Worm (Caenorhabditis elegans): ENCODE measurements around the gene chil-27.

DNA sequence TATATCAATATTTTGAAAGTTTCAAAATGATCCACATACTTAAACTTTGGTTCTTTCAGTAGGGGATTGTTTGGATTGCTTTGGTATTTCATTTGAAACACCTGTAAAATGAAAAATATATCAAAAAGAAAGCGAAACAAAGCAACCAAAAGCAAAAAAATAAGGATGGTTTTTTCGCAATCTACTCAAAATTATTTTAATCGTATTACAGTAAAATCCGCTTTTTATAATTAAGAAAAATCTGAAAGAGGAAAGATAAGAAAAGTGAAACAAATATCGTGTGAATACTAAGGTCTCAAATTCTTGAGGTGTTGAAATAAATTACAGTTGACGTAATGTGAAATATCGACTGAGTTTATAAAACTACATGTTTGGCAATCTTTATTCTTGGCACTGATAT lies 11.6 kb upstream of the chil-27 start, which contains the start of gene chil-22:
- TF ChIP-seq aly-2 (tag; optimal IDR thresholded peaks at IDR 0.05) = no peak
- no peak for TF ChIP-seq snpc-4 (tag; optimal IDR thresholded peaks at IDR 0.05)
- no peak for TF ChIP-seq xbp-1 (tag; optimal IDR thresholded peaks at IDR 0.05)
- no peak for TF ChIP-seq lin-15B (tag; optimal IDR thresholded peaks at IDR 0.05)
- no peak for TF ChIP-seq nhr-76 (tag; optimal IDR thresholded peaks at IDR 0.05)
- no peak for TF ChIP-seq C34B4.2 (tag; optimal IDR thresholded peaks at IDR 0.05)
- TF ChIP-seq rnt-1 (tag; optimal IDR thresholded peaks at IDR 0.05) = no peak
- TF ChIP-seq lin-13 (GFP tag; optimal IDR thresholded peaks at IDR 0.05) = no peak
- no peak for TF ChIP-seq ces-1 (GFP tag; optimal IDR thresholded peaks at IDR 0.05)
- TF ChIP-seq unc-62 (GFP tag; optimal IDR thresholded peaks at IDR 0.05) = no peak

Data from whole organism, L1 larva.